Worm (Caenorhabditis elegans) whole organism, L4 larva: Measurements from ENCODE around the gene T14B1.1.

Experiments used
- D1046.2 ChIP-seq: fragments of 200-800 bp; sonication (Bioruptor generic); IDR thresholded peaks from 2 replicates; pipeline ENCODE4 v1.3.6; 2022; ENCODE audit warnings: missing genetic modification characterization, missing compliant biosample characterization
- F26F4.8 ChIP-seq: fragments of 200-800 bp; sonication (Bioruptor generic); conservative IDR thresholded peaks from 2 replicates; pipeline ENCODE4 v1.3.6; 2022; ENCODE audit warnings: missing genetic modification characterization, missing compliant biosample characterization
- F44E2.7 ChIP-seq: fragments of 200-800 bp; sonication (Bioruptor generic); IDR thresholded peaks from 2 replicates; pipeline ENCODE4 v2.1.2; 2022; ENCODE audit warnings: missing genetic modification characterization, missing compliant biosample characterization
- F49E8.2 ChIP-seq: sonication (generic microtip); optimal IDR thresholded peaks from 2 replicates; lab custom pipeline; 2016; ENCODE audit warnings: missing compliant biosample characterization, mild to moderate bottlenecking, missing genetic modification characterization, borderline replicate concordance
- T20F7.1 ChIP-seq: fragments of 200-800 bp; sonication (Bioruptor generic); optimal IDR thresholded peaks from 2 replicates; lab custom pipeline; 2018; ENCODE audit warnings: mild to moderate bottlenecking, missing genetic modification characterization, missing compliant biosample characterization
- Y75B8A.6 ChIP-seq: fragments of 200-800 bp; sonication (Bioruptor generic); IDR thresholded peaks from 2 replicates; pipeline ENCODE4 v1.3.6; 2022; ENCODE audit warnings: missing genetic modification reagents, missing genetic modification characterization, missing compliant biosample characterization
- aly-2 ChIP-seq: sonication (generic microtip); optimal IDR thresholded peaks from 2 replicates; lab custom pipeline; 2018; ENCODE audit warnings: missing biosample characterization, missing genetic modification characterization
- arid-1 ChIP-seq: fragments of 200-800 bp; sonication (Bioruptor generic); conservative IDR thresholded peaks from 2 replicates; pipeline ENCODE4 v1.3.6; 2022; ENCODE audit warnings: missing genetic modification reagents, missing genetic modification characterization, missing compliant biosample characterization
- ceh-32 ChIP-seq: sonication (generic microtip); optimal IDR thresholded peaks from 2 replicates; lab custom pipeline; 2016; ENCODE audit warnings: mild to moderate bottlenecking, missing genetic modification characterization, missing compliant biosample characterization; ENCODE audit not compliant: poor library complexity
- ceh-44 ChIP-seq: fragments of 200-800 bp; sonication (Bioruptor generic); IDR thresholded peaks from 2 replicates; pipeline ENCODE4 v1.3.6; 2022; ENCODE audit warnings: missing genetic modification reagents, missing genetic modification characterization, missing compliant biosample characterization
- ces-1 ChIP-seq: fragments of 150-350 bp; sonication (generic microtip); optimal IDR thresholded peaks from 4 replicates; lab custom pipeline; 2014; ENCODE audit warnings: missing biosample characterization, missing genetic modification reagents, missing genetic modification characterization
- cey-2 ChIP-seq: sonication (generic microtip); optimal IDR thresholded peaks from 3 replicates; lab custom pipeline; 2017; ENCODE audit warnings: missing genetic modification characterization, mild to moderate bottlenecking, missing compliant biosample characterization, antibody characterized with exemption, borderline replicate concordance; ENCODE audit not compliant: insufficient read depth
- daf-16 ChIP-seq, 3 experiments: sonication (generic microtip); optimal IDR thresholded peaks; 2 replicates each; lab custom pipeline; 2016 to 2017; ENCODE audit warnings: missing genetic modification characterization in 3 of 3, missing genetic modification reagents in 3 of 3, mild to moderate bottlenecking in 2 of 3, missing compliant biosample characterization in 2 of 3, missing biosample characterization in 1 of 3, moderate library complexity in 1 of 3
- daf-19 ChIP-seq: fragments of 200-800 bp; sonication (Bioruptor generic); conservative IDR thresholded peaks from 2 replicates; pipeline ENCODE4 v1.3.6; 2022; ENCODE audit warnings: missing genetic modification characterization, missing compliant biosample characterization
- daf-8 ChIP-seq: fragments of 200-800 bp; sonication (Bioruptor generic); IDR thresholded peaks from 2 replicates; pipeline ENCODE4 v1.3.6; 2022; ENCODE audit warnings: missing genetic modification characterization, missing compliant biosample characterization
- dmd-6 ChIP-seq: fragments of 200-800 bp; sonication (Bioruptor generic); IDR thresholded peaks from 2 replicates; pipeline ENCODE4 v1.3.6; 2022; ENCODE audit warnings: missing genetic modification reagents, missing genetic modification characterization, missing compliant biosample characterization
- dmd-8 ChIP-seq: fragments of 200-800 bp; sonication (Bioruptor generic); IDR thresholded peaks from 2 replicates; pipeline ENCODE4 v1.3.6; 2022; ENCODE audit warnings: missing genetic modification characterization, missing compliant biosample characterization
- dmd-9 ChIP-seq: fragments of 200-800 bp; sonication (Bioruptor generic); IDR thresholded peaks from 2 replicates; pipeline ENCODE4 v1.3.6; 2022; ENCODE audit warnings: missing genetic modification reagents, missing genetic modification characterization, missing compliant biosample characterization
- egl-43 ChIP-seq: fragments of 200-800 bp; sonication (Bioruptor generic); IDR thresholded peaks from 2 replicates; pipeline ENCODE4 v1.3.6; 2022; ENCODE audit warnings: missing genetic modification reagents, missing genetic modification characterization, missing compliant biosample characterization
- fkh-10 ChIP-seq: fragments of 150-350 bp; optimal IDR thresholded peaks from 2 replicates; lab custom pipeline; 2014; ENCODE audit warnings: missing biosample characterization, missing genetic modification reagents, missing genetic modification characterization
- fos-1 ChIP-seq: fragments of 150-350 bp; optimal IDR thresholded peaks from 2 replicates; lab custom pipeline; 2014; ENCODE audit warnings: missing biosample characterization, missing genetic modification characterization
- hlh-11 ChIP-seq: fragments of 200-800 bp; sonication (Bioruptor generic); optimal IDR thresholded peaks from 2 replicates; lab custom pipeline; 2018; ENCODE audit warnings: mild to moderate bottlenecking, missing genetic modification characterization, missing compliant biosample characterization
- hmg-1.1 ChIP-seq: fragments of 200-800 bp; sonication (Bioruptor generic); IDR thresholded peaks from 2 replicates; pipeline ENCODE4 v1.3.6; 2022; ENCODE audit warnings: missing genetic modification reagents, missing genetic modification characterization, missing compliant biosample characterization
- jun-1 ChIP-seq: fragments of 150-350 bp; optimal IDR thresholded peaks from 2 replicates; lab custom pipeline; 2014; ENCODE audit warnings: missing biosample characterization, missing genetic modification reagents, missing genetic modification characterization
- lim-7 ChIP-seq: fragments of 200-800 bp; sonication (Bioruptor generic); IDR thresholded peaks from 2 replicates; pipeline ENCODE4 v1.3.6; 2022; ENCODE audit warnings: missing genetic modification characterization, missing compliant biosample characterization
- lir-3 ChIP-seq: sonication (generic microtip); optimal IDR thresholded peaks from 2 replicates; lab custom pipeline; 2016; ENCODE audit warnings: mild to moderate bottlenecking, missing genetic modification characterization, missing compliant biosample characterization
- lsy-2 ChIP-seq, 2 experiments: fragments of 150-350 bp in 1 of 2; sonication (generic microtip) in 1 of 2; optimal IDR thresholded peaks; 2 replicates each; lab custom pipeline; 2014 to 2017; ENCODE audit warnings: missing biosample characterization in 2 of 2, missing genetic modification characterization in 2 of 2
- madf-9 ChIP-seq: fragments of 200-800 bp; sonication (Bioruptor generic); conservative IDR thresholded peaks from 2 replicates; pipeline ENCODE4 v1.3.6; 2022; ENCODE audit warnings: missing genetic modification reagents, missing genetic modification characterization, missing compliant biosample characterization
- mdl-1 ChIP-seq, 2 experiments: fragments of 150-350 bp in 1 of 2; sonication (generic microtip) in 1 of 2; optimal IDR thresholded peaks; 2 replicates each; lab custom pipeline; 2014 to 2017; ENCODE audit warnings: missing biosample characterization in 2 of 2, missing genetic modification characterization in 2 of 2
- mdt-29 ChIP-seq: fragments of 200-800 bp; sonication (Bioruptor generic); IDR thresholded peaks from 2 replicates; pipeline ENCODE4 v1.3.6; 2022; ENCODE audit warnings: missing genetic modification reagents, missing genetic modification characterization, missing compliant biosample characterization
- mep-1 ChIP-seq: fragments of 150-350 bp; sonication (generic microtip); optimal IDR thresholded peaks from 3 replicates; lab custom pipeline; 2014; ENCODE audit warnings: missing biosample characterization, missing genetic modification characterization
- mes-2 ChIP-seq: sonication (generic microtip); optimal IDR thresholded peaks from 2 replicates; lab custom pipeline; 2016; ENCODE audit warnings: missing genotype, mild to moderate bottlenecking, missing genetic modification characterization, missing compliant biosample characterization; ENCODE audit not compliant: poor library complexity, severe bottlenecking
- mxl-2 ChIP-seq: fragments of 200-800 bp; sonication (Bioruptor generic); conservative IDR thresholded peaks from 2 replicates; pipeline ENCODE4 v1.3.6; 2022; ENCODE audit warnings: missing genetic modification reagents, missing genetic modification characterization, missing compliant biosample characterization
- mxl-3 ChIP-seq: fragments of 200-800 bp; sonication (Bioruptor generic); optimal IDR thresholded peaks from 2 replicates; lab custom pipeline; 2018; ENCODE audit warnings: mild to moderate bottlenecking, missing genetic modification characterization, missing compliant biosample characterization
- nhr-11 ChIP-seq: fragments of 150-350 bp; optimal IDR thresholded peaks from 2 replicates; lab custom pipeline; 2014; ENCODE audit warnings: missing biosample characterization, missing genetic modification characterization
- nhr-111 ChIP-seq: fragments of 200-800 bp; sonication (Bioruptor generic); optimal IDR thresholded peaks from 2 replicates; lab custom pipeline; 2018; ENCODE audit warnings: mild to moderate bottlenecking, missing genetic modification characterization, missing compliant biosample characterization
- nhr-28 ChIP-seq: fragments of 150-350 bp; optimal IDR thresholded peaks from 2 replicates; lab custom pipeline; 2014; ENCODE audit warnings: missing biosample characterization, missing genetic modification characterization
- nhr-41 ChIP-seq: fragments of 200-800 bp; sonication (Bioruptor generic); IDR thresholded peaks from 2 replicates; pipeline ENCODE4 v1.3.6; 2022; ENCODE audit warnings: missing genetic modification reagents, missing genetic modification characterization, missing compliant biosample characterization
- nhr-42 ChIP-seq: fragments of 200-800 bp; sonication (Bioruptor generic); IDR thresholded peaks from 2 replicates; pipeline ENCODE4 v1.3.6; 2022; ENCODE audit warnings: missing genetic modification characterization, missing compliant biosample characterization
- nhr-6 ChIP-seq: fragments of 150-350 bp; optimal IDR thresholded peaks from 2 replicates; lab custom pipeline; 2014; ENCODE audit warnings: missing biosample characterization, missing genetic modification characterization
- pqm-1 ChIP-seq: sonication (generic microtip); optimal IDR thresholded peaks from 2 replicates; lab custom pipeline; 2017; ENCODE audit warnings: missing biosample characterization, missing genetic modification characterization
- rbr-2 ChIP-seq: sonication (generic microtip); optimal IDR thresholded peaks from 2 replicates; lab custom pipeline; 2016; ENCODE audit warnings: missing genotype, missing genetic modification characterization, missing compliant biosample characterization
- sdz-12 ChIP-seq: fragments of 200-800 bp; sonication (Bioruptor generic); optimal IDR thresholded peaks from 2 replicates; lab custom pipeline; 2018; ENCODE audit warnings: mild to moderate bottlenecking, missing genetic modification characterization, missing compliant biosample characterization
- snpc-4 ChIP-seq: fragments of 150-350 bp; optimal IDR thresholded peaks from 2 replicates; lab custom pipeline; 2014; ENCODE audit warnings: missing biosample characterization, missing genetic modification characterization
- spr-3 ChIP-seq: fragments of 200-800 bp; sonication (Bioruptor generic); optimal IDR thresholded peaks from 2 replicates; lab custom pipeline; 2018; ENCODE audit warnings: mild to moderate bottlenecking, missing genetic modification characterization, missing compliant biosample characterization
- unc-130 ChIP-seq: sonication (generic microtip); optimal IDR thresholded peaks from 2 replicates; lab custom pipeline; 2016; ENCODE audit warnings: missing genetic modification reagents, missing genetic modification characterization, missing compliant biosample characterization
- zag-1 ChIP-seq: fragments of 150-350 bp; optimal IDR thresholded peaks from 2 replicates; lab custom pipeline; 2014; ENCODE audit warnings: missing biosample characterization, missing genetic modification characterization
- zfp-2 ChIP-seq: sonication (generic microtip); optimal IDR thresholded peaks from 2 replicates; lab custom pipeline; 2016; ENCODE audit warnings: mild to moderate bottlenecking, missing genetic modification characterization, missing compliant biosample characterization
- zfp-3 ChIP-seq: fragments of 200-800 bp; sonication (Bioruptor generic); conservative IDR thresholded peaks from 2 replicates; pipeline ENCODE4 v1.3.6; 2022; ENCODE audit warnings: missing genetic modification reagents, missing genetic modification characterization, missing compliant biosample characterization
- zip-11 ChIP-seq: fragments of 200-800 bp; sonication (Bioruptor generic); IDR thresholded peaks from 2 replicates; pipeline ENCODE4 v1.3.6; 2022; ENCODE audit warnings: missing genetic modification characterization, missing compliant biosample characterization
- ztf-11 ChIP-seq: fragments of 150-350 bp; optimal IDR thresholded peaks from 2 replicates; lab custom pipeline; 2014; ENCODE audit warnings: missing biosample characterization, missing genetic modification characterization

Gene T14B1.1

DNA sequence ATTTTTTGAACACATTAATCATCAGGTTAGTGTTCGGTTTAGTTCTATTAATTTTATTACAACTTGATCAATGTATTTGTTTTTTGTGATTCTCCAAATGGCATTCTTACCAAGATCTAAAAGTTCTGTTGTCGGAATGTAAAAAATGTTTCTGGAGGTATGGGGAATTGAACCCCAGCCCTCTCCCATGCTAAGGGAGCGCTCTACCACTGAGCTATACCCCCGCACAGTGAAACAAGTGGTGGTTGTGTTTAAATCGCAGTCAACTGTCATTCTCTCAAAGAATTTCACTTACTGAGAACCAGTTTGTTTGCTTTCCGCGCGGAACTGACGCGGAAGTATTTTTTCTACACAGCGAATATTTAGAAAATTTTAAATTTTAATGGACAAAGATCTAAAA, 30.8 kb downstream of the T14B1.1 start (continued):
- peak; percentile 46 for TF ChIP-seq T20F7.1 (GFP tag; lab: Kevin White, UChicago)
- TF ChIP-seq ceh-44 = peak; percentile 91
- peak; percentile 60 for TF ChIP-seq mep-1
- peak; percentile 72; the same call in 1 of the 2 replicates for TF ChIP-seq mdt-29 (GFP tag; lab: Robert Waterston, UW)
- TF ChIP-seq F49E8.2 (tag; lab: Kevin White, UChicago) = peak; percentile 64
- TF ChIP-seq nhr-11 (tag; lab: Kevin White, UChicago) = no peak
- TF ChIP-seq Y75B8A.6 (GFP tag; lab: Robert Waterston, UW) = peak; percentile 71; the same call in 1 of the 2 replicates
- peak; percentile 58 for TF ChIP-seq rbr-2 (tag; lab: Kevin White, UChicago)
- TF ChIP-seq jun-1 = no peak
- TF ChIP-seq pqm-1 (tag; lab: Kevin White, UChicago) = no peak
- TF ChIP-seq hlh-11 (tag; lab: Kevin White, UChicago) = peak; percentile 5
- peak; percentile 58 for TF ChIP-seq lir-3 (tag; lab: Kevin White, UChicago)
- no peak for TF ChIP-seq daf-8
- TF ChIP-seq fos-1 (tag; lab: Kevin White, UChicago) = no peak
- TF ChIP-seq spr-3 = peak; percentile 63
- no peak for TF ChIP-seq egl-43 (GFP tag; lab: Robert Waterston, UW)
- peak in 1 of 2 experiments; percentile 41 for TF ChIP-seq lsy-2 (tag; optimal IDR thresholded peaks at IDR 0.05; lab: Kevin White, UChicago)
- no peak for TF ChIP-seq ces-1 (GFP tag; lab: Kevin White, UChicago)
- peak; percentile 30 for TF ChIP-seq unc-130
- TF ChIP-seq nhr-42 (GFP tag; lab: Robert Waterston, UW) = peak; percentile 89
- no peak for TF ChIP-seq zfp-2
- TF ChIP-seq F26F4.8 (GFP tag; lab: Robert Waterston, UW) = peak; percentile 95
- TF ChIP-seq snpc-4 = no peak
- no peak for TF ChIP-seq mdl-1 (tag; optimal IDR thresholded peaks at IDR 0.05; lab: Kevin White, UChicago)
- no peak for TF ChIP-seq zag-1 (tag; lab: Kevin White, UChicago)
- TF ChIP-seq mxl-3 (GFP tag; lab: Kevin White, UChicago) = peak; percentile 41
- TF ChIP-seq lim-7 = peak; percentile 95
- TF ChIP-seq F44E2.7 (GFP tag; lab: Robert Waterston, UW) = peak; percentile 76; the same call in 1 of the 2 replicates
- peak; percentile 61 for TF ChIP-seq sdz-12 (GFP tag; lab: Kevin White, UChicago)
- TF ChIP-seq hmg-1.1 = peak; percentile 87
- TF ChIP-seq daf-19 (GFP tag; lab: Robert Waterston, UW) = peak; percentile 87
- peak; percentile 58 to 91 for TF ChIP-seq daf-16 (GFP tag; optimal IDR thresholded peaks at IDR 0.05; lab: Kevin White, UChicago)
- TF ChIP-seq daf-16 (tag; optimal IDR thresholded peaks at IDR 0.05; lab: Kevin White, UChicago) = peak; percentile 30
- no peak for TF ChIP-seq ztf-11
- no peak for TF ChIP-seq ceh-32 (tag; lab: Kevin White, UChicago)
- TF ChIP-seq zfp-3 (GFP tag; lab: Robert Waterston, UW) = no peak
- TF ChIP-seq fkh-10 (GFP tag; lab: Kevin White, UChicago) = no peak
- peak; percentile 73 for TF ChIP-seq nhr-111 (GFP tag; lab: Kevin White, UChicago)
- TF ChIP-seq dmd-8 (GFP tag; lab: Robert Waterston, UW) = peak; percentile 94
- TF ChIP-seq cey-2 = no peak
- peak; percentile 77 for TF ChIP-seq mxl-2
- TF ChIP-seq madf-9 (GFP tag; lab: Robert Waterston, UW) = peak; percentile 83
- TF ChIP-seq mes-2 (tag; lab: Kevin White, UChicago) = peak; percentile 85
- TF ChIP-seq nhr-6 (tag; lab: Kevin White, UChicago) = no peak
- no peak for TF ChIP-seq aly-2 (tag; lab: Kevin White, UChicago)
- peak; percentile 29 for TF ChIP-seq dmd-6
- TF ChIP-seq D1046.2 (GFP tag; lab: Robert Waterston, UW) = no peak
- peak; percentile 85 for TF ChIP-seq arid-1 (GFP tag; lab: Robert Waterston, UW)
- peak; percentile 79 for TF ChIP-seq nhr-41 (GFP tag; lab: Robert Waterston, UW)
- no peak for TF ChIP-seq nhr-28 (tag; lab: Kevin White, UChicago)
- peak; percentile 68; the same call in 1 of the 2 replicates for TF ChIP-seq dmd-9
- TF ChIP-seq zip-11 (GFP tag; lab: Robert Waterston, UW) = peak; percentile 59; the same call in 1 of the 2 replicates
